Worm (Caenorhabditis elegans): ENCODE results near the gene F42A10.6.

DNA sequence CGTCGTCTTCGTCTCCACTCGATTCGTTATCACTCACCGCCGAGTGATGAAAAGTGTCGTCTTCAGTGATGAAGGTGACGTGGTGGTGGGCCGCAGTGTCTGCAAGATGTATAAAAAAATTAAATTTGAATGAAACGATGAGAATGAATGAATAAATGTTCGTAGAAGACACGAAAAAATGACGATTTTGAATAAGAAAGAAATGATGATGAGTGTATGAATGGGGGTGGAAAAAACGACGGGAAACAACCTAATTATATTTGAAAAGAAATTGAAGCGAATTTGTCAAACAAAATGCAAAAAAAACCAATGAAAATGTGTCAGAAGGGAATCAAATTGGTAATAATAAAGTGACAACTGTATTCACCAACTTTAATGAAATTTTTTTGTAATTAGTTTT, 40.5 kb downstream of the F42A10.6 start, which contains the start of gene mvk-1:
- TF ChIP-seq sptf-2 (GFP tag; optimal IDR thresholded peaks at IDR 0.05) = no peak
- TF ChIP-seq nhr-90 (tag; optimal IDR thresholded peaks at IDR 0.05) = no peak
- no peak for TF ChIP-seq unc-130 (GFP tag; optimal IDR thresholded peaks at IDR 0.05)
- no peak for TF ChIP-seq snpc-1.1 (tag; optimal IDR thresholded peaks at IDR 0.05; ENCODE audit: insufficient read depth)
- TF ChIP-seq lin-35 (GFP tag; optimal IDR thresholded peaks at IDR 0.05) = no peak
- no peak for TF ChIP-seq F49E8.2 (tag; optimal IDR thresholded peaks at IDR 0.05; ENCODE audit: insufficient read depth)
- TF ChIP-seq rcor-1 (GFP tag; IDR thresholded peaks at IDR 0.05) = no peak
- no peak for TF ChIP-seq pha-4 (tag; optimal IDR thresholded peaks at IDR 0.05)
- no peak for TF ChIP-seq Y53G8AR.9 (GFP tag; conservative IDR thresholded peaks at IDR 0.05)
- no peak for TF ChIP-seq snpc-4 (GFP tag; optimal IDR thresholded peaks at IDR 0.05)
- no peak for TF ChIP-seq snpc-4 (tag; optimal IDR thresholded peaks at IDR 0.05)
- TF ChIP-seq athp-1 (tag; optimal IDR thresholded peaks at IDR 0.05) = no peak
- TF ChIP-seq lsl-1 (GFP tag; optimal IDR thresholded peaks at IDR 0.05) = no peak
- no peak for TF ChIP-seq F33H1.4 (GFP tag; IDR thresholded peaks at IDR 0.05)

Data from whole organism, young adult.